Fruit fly (Drosophila melanogaster): Measurements from ENCODE around the gene Pgam5.

Gene Pgam5

dm6 chrX:1845413-1845951 is 27.9 kb downstream of the Pgam5 start (continued):
- peak; percentile 72; the same call in 1 of the 2 replicates for TF ChIP-seq Rfx (GFP tag; IDR thresholded peaks at IDR 0.05)
- TF ChIP-seq luna (GFP tag; optimal IDR thresholded peaks at IDR 0.05), result no peak
- TF ChIP-seq Vsx1 (GFP tag; optimal IDR thresholded peaks at IDR 0.05), result peak; percentile 51
- TF ChIP-seq hth (optimal IDR thresholded peaks at IDR 0.05), result no peak
- no peak for TF ChIP-seq CG3065 (GFP tag; optimal IDR thresholded peaks at IDR 0.05)
- no peak for TF ChIP-seq CG17612 (GFP tag; IDR thresholded peaks at IDR 0.05)
- TF ChIP-seq ci (GFP tag; IDR thresholded peaks at IDR 0.05), result peak; percentile 76; the same call in 2 of the 3 replicates
- no peak for TF ChIP-seq C15 (GFP tag; IDR thresholded peaks at IDR 0.05)
- peak; percentile 62 for TF ChIP-seq Fer3 (tag; optimal IDR thresholded peaks at IDR 0.05)
- peak; percentile 10 to 91 for TF ChIP-seq Pdp1 (GFP tag; optimal IDR thresholded peaks at IDR 0.05)
- peak; percentile 27 for TF ChIP-seq Sry-δ (GFP tag; optimal IDR thresholded peaks at IDR 0.05)
- no peak for TF ChIP-seq HLH4C (GFP tag; IDR thresholded peaks at IDR 0.05; ENCODE audit: partially characterized antibody)
- peak; percentile 18 for TF ChIP-seq btn (GFP tag; optimal IDR thresholded peaks at IDR 0.05)
- TF ChIP-seq bcd (GFP tag; optimal IDR thresholded peaks at IDR 0.05), result peak; percentile 5
- no peak for TF ChIP-seq slp2 (GFP tag; optimal IDR thresholded peaks at IDR 0.05)
- TF ChIP-seq CG14667 (GFP tag; IDR thresholded peaks at IDR 0.05), result no peak
- TF ChIP-seq CG31224 (GFP tag; IDR thresholded peaks at IDR 0.05), result 0 out of 2 replicates have a peak, but pooled peaks have one; percentile 39
- no peak for TF ChIP-seq gcm2 (GFP tag; optimal IDR thresholded peaks at IDR 0.05)
- peak; percentile 53 for TF ChIP-seq CG9727 (GFP tag; optimal IDR thresholded peaks at IDR 0.05)
- TF ChIP-seq dm (GFP tag; optimal IDR thresholded peaks at IDR 0.05), result peak; percentile 4
- TF ChIP-seq maf-S (GFP tag; optimal IDR thresholded peaks at IDR 0.05), result peak; percentile 41
- TF ChIP-seq H15 (GFP tag; IDR thresholded peaks at IDR 0.05), result no peak
- no peak for TF ChIP-seq Dip3 (GFP tag; optimal IDR thresholded peaks at IDR 0.05)
- TF ChIP-seq chinmo (GFP tag; IDR thresholded peaks at IDR 0.05; ENCODE audit: partially characterized antibody), result no peak
- no peak for TF ChIP-seq sim (GFP tag; IDR thresholded peaks at IDR 0.05)
- TF ChIP-seq lov (optimal IDR thresholded peaks at IDR 0.05), result no peak
- TF ChIP-seq lov (GFP tag; IDR thresholded peaks at IDR 0.05), result no peak
- no peak for TF ChIP-seq CG10274 (GFP tag; optimal IDR thresholded peaks at IDR 0.05)
- TF ChIP-seq Nf-YC (tag; optimal IDR thresholded peaks at IDR 0.05), result no peak
- TF ChIP-seq CG3847 (GFP tag; IDR thresholded peaks at IDR 0.05), result peak; percentile 23; the same call in 1 of the 2 replicates
- TF ChIP-seq sob (GFP tag; IDR thresholded peaks at IDR 0.05), result peak; percentile 46; the same call in 1 of the 2 replicates
- TF ChIP-seq chm (GFP tag; IDR thresholded peaks at IDR 0.05), result no peak
- TF ChIP-seq CG9437 (GFP tag; optimal IDR thresholded peaks at IDR 0.05), result no peak
- TF ChIP-seq exex (tag; optimal IDR thresholded peaks at IDR 0.05), result peak; percentile 72
- TF ChIP-seq Tbp (GFP tag; optimal IDR thresholded peaks at IDR 0.05), result no peak
- peak; percentile 31 for TF ChIP-seq CG13894 (tag; optimal IDR thresholded peaks at IDR 0.05)
- no peak for TF ChIP-seq pros (GFP tag; optimal IDR thresholded peaks at IDR 0.05)
- TF ChIP-seq CG13287 (GFP tag; IDR thresholded peaks at IDR 0.05; ENCODE audit: partially characterized antibody), result no peak
- no peak for TF ChIP-seq CG16815 (GFP tag; optimal IDR thresholded peaks at IDR 0.05)
- TF ChIP-seq kah (GFP tag; optimal IDR thresholded peaks at IDR 0.05), result no peak
- peak; percentile 1 for TF ChIP-seq CG4707 (GFP tag; optimal IDR thresholded peaks at IDR 0.05)
- peak; percentile 7 for TF ChIP-seq CG15011 (GFP tag; optimal IDR thresholded peaks at IDR 0.05)
- 0 out of 2 replicates have a peak, but pooled peaks have one; percentile 31 for TF ChIP-seq CG5953 (GFP tag; IDR thresholded peaks at IDR 0.05)
- peak; percentile 69 for TF ChIP-seq CG18599 (GFP tag; optimal IDR thresholded peaks at IDR 0.05)
- no peak for TF ChIP-seq CG17802 (tag; optimal IDR thresholded peaks at IDR 0.05)
- TF ChIP-seq stwl (tag; optimal IDR thresholded peaks at IDR 0.05), result no peak
- TF ChIP-seq CG3995 (GFP tag; optimal IDR thresholded peaks at IDR 0.05), result no peak
- TF ChIP-seq Stat92E (GFP tag; optimal IDR thresholded peaks at IDR 0.05), result no peak
- TF ChIP-seq jumu (GFP tag; optimal IDR thresholded peaks at IDR 0.05), result no peak
- peak; percentile 80 for TF ChIP-seq CG10543 (GFP tag; optimal IDR thresholded peaks at IDR 0.05)
- TF ChIP-seq CG9797 (GFP tag; optimal IDR thresholded peaks at IDR 0.05), result no peak

Measured in whole organism, embryonic.